Worm (Caenorhabditis elegans) whole organism, L4 larva: ENCODE measurements around the gene dph-2.

Source experiments
- F49E8.2 ChIP-seq: sonication (generic microtip); optimal IDR thresholded peaks from 2 replicates; lab custom pipeline; 2016; ENCODE audit warnings: missing compliant biosample characterization, mild to moderate bottlenecking, missing genetic modification characterization, borderline replicate concordance
- ama-1 ChIP-seq: fragments of 150-350 bp; optimal IDR thresholded peaks from 2 replicates; lab custom pipeline; 2014; ENCODE audit warnings: inconsistent platforms, mixed read lengths
- ceh-28 ChIP-seq: fragments of 150-350 bp; optimal IDR thresholded peaks from 2 replicates; lab custom pipeline; 2014; ENCODE audit warnings: missing biosample characterization, missing genetic modification reagents, missing genetic modification characterization
- daf-12 ChIP-seq: fragments of 150-350 bp; optimal IDR thresholded peaks from 2 replicates; lab custom pipeline; 2014; ENCODE audit warnings: missing biosample characterization, missing genetic modification reagents, missing genetic modification characterization
- fkh-10 ChIP-seq: fragments of 150-350 bp; optimal IDR thresholded peaks from 2 replicates; lab custom pipeline; 2014; ENCODE audit warnings: missing biosample characterization, missing genetic modification reagents, missing genetic modification characterization
- lin-15B ChIP-seq: fragments of 150-350 bp; sonication (generic microtip); optimal IDR thresholded peaks from 3 replicates; lab custom pipeline; 2014; ENCODE audit warnings: missing biosample characterization, missing genetic modification characterization
- lin-39 ChIP-seq: fragments of 150-350 bp; optimal IDR thresholded peaks from 2 replicates; lab custom pipeline; 2014; ENCODE audit warnings: missing biosample characterization, missing genetic modification reagents, missing genetic modification characterization
- nhr-41 ChIP-seq: fragments of 200-800 bp; sonication (Bioruptor generic); IDR thresholded peaks from 2 replicates; pipeline ENCODE4 v1.3.6; 2022; ENCODE audit warnings: missing genetic modification reagents, missing genetic modification characterization, missing compliant biosample characterization
- nhr-76 ChIP-seq: fragments of 150-350 bp; optimal IDR thresholded peaks from 2 replicates; lab custom pipeline; 2014; ENCODE audit warnings: missing biosample characterization, missing genetic modification characterization
- unc-130 ChIP-seq: sonication (generic microtip); optimal IDR thresholded peaks from 2 replicates; lab custom pipeline; 2016; ENCODE audit warnings: missing genetic modification reagents, missing genetic modification characterization, missing compliant biosample characterization
- unc-62 ChIP-seq, 3 experiments: fragments of 150-350 bp in 1 of 3; sonication (generic microtip); optimal IDR thresholded peaks in 2 of 3; peaks in 1 of 3; 1 replicate in 1 of 3; 2 replicates in 2 of 3; lab custom pipeline; 2014 to 2017; ENCODE audit warnings: missing biosample characterization in 3 of 3, missing genetic modification characterization in 3 of 3, missing genetic modification reagents in 3 of 3, missing genotype in 1 of 3

- TF ChIP-seq ama-1 (lab: Kevin White, UChicago) (no peak), nhr-76 (tag; lab: Kevin White, UChicago) (no peak), F49E8.2 (no peak), lin-39 (no peak), lin-15B (tag; lab: Kevin White, UChicago) (no peak), unc-62 (GFP tag; optimal IDR thresholded peaks at IDR 0.05 in 1 of 2; lab: Kevin White, UChicago) (no peak), unc-62 (tag; optimal IDR thresholded peaks at IDR 0.05; lab: Kevin White, UChicago) (no peak), unc-130 (no peak), ceh-28 (tag; lab: Kevin White, UChicago) (no peak), fkh-10 (GFP tag; lab: Kevin White, UChicago) (no peak), daf-12 (tag; lab: Kevin White, UChicago) (no peak), nhr-41 (no peak)
Measured at ce11 chrII:10684954-10685353, 29.1 kb downstream of the dph-2 start.
